Fruit fly (Drosophila melanogaster) whole organism, adult: ENCODE results near the gene CG2839.

Experiments
- CG11617 ChIP-seq: fragments of 200-800 bp; sonication (Bioruptor generic); optimal IDR thresholded peaks from 2 replicates; lab custom pipeline; 2017; ENCODE audit warnings: mild to moderate bottlenecking, missing biosample characterization, missing genetic modification reagents, missing genetic modification characterization
- CG12768 ChIP-seq: fragments of 200-800 bp; sonication (Bioruptor generic); optimal IDR thresholded peaks from 2 replicates; lab custom pipeline; 2017; ENCODE audit warnings: missing biosample characterization, missing genetic modification characterization, mild to moderate bottlenecking, moderate library complexity, missing genetic modification reagents
- CG14711 ChIP-seq: fragments of 200-800 bp; sonication (Bioruptor generic); optimal IDR thresholded peaks from 2 replicates; lab custom pipeline; 2018; ENCODE audit warnings: missing biosample characterization, mild to moderate bottlenecking, missing genetic modification characterization, moderate library complexity
- CG1620 ChIP-seq: fragments of 200-800 bp; sonication (Bioruptor generic); optimal IDR thresholded peaks from 2 replicates; lab custom pipeline; 2016; ENCODE audit warnings: missing biosample characterization, missing genetic modification characterization
- CG33017 ChIP-seq: fragments of 200-800 bp; sonication (Bioruptor generic); optimal IDR thresholded peaks from 2 replicates; lab custom pipeline; 2018; ENCODE audit warnings: missing biosample characterization, mild to moderate bottlenecking, missing genetic modification characterization, moderate library complexity
- CG5204 ChIP-seq: fragments of 200-800 bp; sonication (Bioruptor generic); optimal IDR thresholded peaks from 2 replicates; lab custom pipeline; 2016; ENCODE audit warnings: missing biosample characterization, missing genetic modification characterization
- CG7045 ChIP-seq: fragments of 200-800 bp; sonication (Bioruptor generic); optimal IDR thresholded peaks from 2 replicates; lab custom pipeline; 2017; ENCODE audit warnings: missing biosample characterization, mild to moderate bottlenecking, missing genetic modification characterization
- CG7101 ChIP-seq: fragments of 200-800 bp; sonication (Bioruptor generic); optimal IDR thresholded peaks from 2 replicates; lab custom pipeline; 2018; ENCODE audit warnings: missing biosample characterization, mild to moderate bottlenecking, missing genetic modification characterization, moderate library complexity
- Clk ChIP-seq: fragments of 200-800 bp; sonication (Bioruptor generic); optimal IDR thresholded peaks from 2 replicates; lab custom pipeline; 2017; ENCODE audit warnings: missing biosample characterization, missing genetic modification characterization
- Crg-1 ChIP-seq: fragments of 200-800 bp; sonication (Bioruptor generic); optimal IDR thresholded peaks from 2 replicates; lab custom pipeline; 2016; ENCODE audit warnings: missing biosample characterization, missing genetic modification characterization
- Hr96 ChIP-seq: fragments of 200-800 bp; sonication (Bioruptor generic); optimal IDR thresholded peaks from 2 replicates; lab custom pipeline; 2016; ENCODE audit warnings: missing biosample characterization, missing genetic modification characterization
- Mnt ChIP-seq: fragments of 200-800 bp; sonication (Bioruptor generic); optimal IDR thresholded peaks from 2 replicates; lab custom pipeline; 2016; ENCODE audit warnings: missing biosample characterization, mild to moderate bottlenecking, missing genetic modification characterization
- bab1 ChIP-seq: fragments of 200-800 bp; sonication (Bioruptor generic); optimal IDR thresholded peaks from 3 replicates; lab custom pipeline; 2019; ENCODE audit warnings: missing biosample characterization, mild to moderate bottlenecking, missing genetic modification characterization, moderate library complexity
- cic ChIP-seq: fragments of 200-800 bp; sonication (Bioruptor generic); optimal IDR thresholded peaks from 2 replicates; lab custom pipeline; 2017; ENCODE audit warnings: missing biosample characterization, mild to moderate bottlenecking, missing genetic modification characterization, moderate library complexity
- cnc ChIP-seq, 2 experiments: fragments of >200 bp; optimal IDR thresholded peaks; 2 replicates each; lab custom pipeline; 2017
- kay ChIP-seq: fragments of 200-800 bp; sonication (Bioruptor generic); peaks from one replicate; lab custom pipeline; 2016; ENCODE audit warnings: missing biosample characterization, missing genetic modification characterization, borderline replicate concordance
- ovo ChIP-seq: fragments of 200-800 bp; sonication (Bioruptor generic); optimal IDR thresholded peaks from 2 replicates; lab custom pipeline; 2016; ENCODE audit warnings: missing biosample characterization, missing genetic modification characterization
- pad ChIP-seq: fragments of 200-800 bp; sonication (Bioruptor generic); optimal IDR thresholded peaks from 3 replicates; lab custom pipeline; 2017; ENCODE audit warnings: missing biosample characterization, missing genetic modification characterization, mild to moderate bottlenecking, moderate library complexity, missing genetic modification reagents
- tj ChIP-seq: fragments of 200-800 bp; sonication (Bioruptor generic); optimal IDR thresholded peaks from 3 replicates; lab custom pipeline; 2017; ENCODE audit warnings: missing biosample characterization, mild to moderate bottlenecking, missing genetic modification characterization, moderate library complexity
- toe ChIP-seq: fragments of 200-800 bp; sonication (Bioruptor generic); optimal IDR thresholded peaks from 2 replicates; lab custom pipeline; 2016; ENCODE audit warnings: missing biosample characterization, missing genetic modification characterization

Gene CG2839

DNA sequence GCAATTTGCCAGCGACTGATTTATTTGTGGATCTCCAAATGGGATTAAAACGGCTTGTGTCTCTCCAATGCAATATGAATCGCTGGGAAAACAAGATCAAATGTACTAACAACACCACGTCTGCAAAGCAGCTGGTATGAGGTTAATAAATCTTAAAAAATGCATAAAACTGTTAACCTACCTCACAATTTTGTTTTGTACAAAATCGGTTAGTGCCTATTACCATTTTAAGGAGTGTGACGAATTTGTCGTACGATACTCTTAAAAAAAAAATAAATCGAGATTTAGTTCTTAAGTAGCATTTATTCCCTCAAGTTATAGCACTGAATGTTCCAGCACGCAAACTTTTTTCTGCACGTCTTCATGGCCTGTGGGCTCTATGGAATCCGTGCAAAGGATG, 1.1 kb upstream of the CG2839 start, which contains the start of gene lectin-21Ca:
Gene lectin-21Ca, plus strand, starts transcription at position 301 of the 400 bp plus-strand sequence.
- TF ChIP-seq tj (GFP tag; lab: Kevin White, UChicago) (no peak), CG12768 (GFP tag; lab: Kevin White, UChicago) (no peak), CG1620 (GFP tag; lab: Kevin White, UChicago) (no peak), Hr96 (no peak), Mnt (no peak), CG7101 (no peak), Crg-1 (GFP tag; lab: Kevin White, UChicago) (no peak), CG14711 (tag; lab: Kevin White, UChicago) (no peak), cnc (optimal IDR thresholded peaks at IDR 0.05; lab: Kevin White, UChicago) (no peak), CG11617 (GFP tag; lab: Kevin White, UChicago) (no peak), kay (GFP tag; lab: Kevin White, UChicago) (no peak), CG5204 (GFP tag; lab: Kevin White, UChicago) (no peak), pad (GFP tag; lab: Kevin White, UChicago) (no peak), cic (no peak), ovo (GFP tag; lab: Kevin White, UChicago) (no peak)

DNA sequence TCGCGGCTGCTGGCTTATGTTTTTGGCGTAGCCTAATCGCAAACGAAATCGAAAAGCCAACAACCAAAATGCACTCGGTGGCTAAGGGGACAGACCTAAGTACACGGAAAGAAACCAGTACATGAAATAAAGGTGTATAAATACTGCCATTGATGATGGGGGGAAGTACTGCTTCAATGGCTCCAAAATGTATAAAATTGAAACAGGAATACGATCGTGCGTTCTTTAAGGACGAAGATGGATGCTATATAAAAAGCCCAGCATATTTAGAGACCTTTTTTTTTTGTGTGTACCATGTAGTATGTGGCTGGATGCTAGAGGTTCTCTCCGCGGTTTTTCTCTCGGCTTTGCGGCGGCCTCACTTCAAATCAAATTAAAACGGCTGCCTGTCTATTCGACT, 4.7 kb downstream of the CG2839 start:
- TF ChIP-seq bab1 (GFP tag; lab: Kevin White, UChicago) (no peak), Clk (GFP tag; lab: Kevin White, UChicago) (no peak), CG7045 (GFP tag; lab: Kevin White, UChicago) (no peak), Mnt (no peak), toe (GFP tag; lab: Kevin White, UChicago) (no peak), Hr96 (no peak), tj (GFP tag; lab: Kevin White, UChicago) (no peak), CG12768 (GFP tag; lab: Kevin White, UChicago) (no peak), CG14711 (tag; lab: Kevin White, UChicago) (no peak), CG11617 (GFP tag; lab: Kevin White, UChicago) (no peak)

DNA sequence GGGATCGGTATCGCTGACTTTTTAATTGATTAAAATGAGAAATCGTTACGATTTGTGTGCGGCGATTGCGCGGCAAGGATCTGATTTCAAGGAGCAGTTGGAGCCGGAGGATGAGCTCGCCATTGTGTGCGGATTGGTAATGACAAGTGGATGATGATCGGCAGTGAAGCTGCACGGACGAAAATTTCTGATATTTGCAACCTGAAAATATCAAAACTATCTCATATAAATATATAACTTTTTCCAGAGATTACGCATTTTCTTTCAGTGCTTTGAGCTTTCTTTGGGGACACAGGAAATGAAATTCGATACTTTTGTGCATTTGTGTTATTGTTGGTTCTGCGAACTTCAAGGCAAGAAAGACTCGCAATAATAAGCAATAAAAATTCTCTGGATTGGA, 7.7 kb downstream of the CG2839 start:
- TF ChIP-seq tj (GFP tag; lab: Kevin White, UChicago): no peak
- TF ChIP-seq cic: no peak
- no peak for TF ChIP-seq cnc (optimal IDR thresholded peaks at IDR 0.05; lab: Kevin White, UChicago)
- TF ChIP-seq ovo (GFP tag; lab: Kevin White, UChicago): no peak
- no peak for TF ChIP-seq pad (GFP tag; lab: Kevin White, UChicago)
- no peak for TF ChIP-seq CG33017 (tag; lab: Kevin White, UChicago)
- TF ChIP-seq Clk (GFP tag; lab: Kevin White, UChicago): no peak
- no peak for TF ChIP-seq CG7045 (GFP tag; lab: Kevin White, UChicago)
- no peak for TF ChIP-seq CG11617 (GFP tag; lab: Kevin White, UChicago)
- no peak for TF ChIP-seq Hr96
- TF ChIP-seq CG14711 (tag; lab: Kevin White, UChicago): no peak
- TF ChIP-seq CG5204 (GFP tag; lab: Kevin White, UChicago): no peak
- no peak for TF ChIP-seq Crg-1 (GFP tag; lab: Kevin White, UChicago)
- TF ChIP-seq Mnt: no peak

DNA sequence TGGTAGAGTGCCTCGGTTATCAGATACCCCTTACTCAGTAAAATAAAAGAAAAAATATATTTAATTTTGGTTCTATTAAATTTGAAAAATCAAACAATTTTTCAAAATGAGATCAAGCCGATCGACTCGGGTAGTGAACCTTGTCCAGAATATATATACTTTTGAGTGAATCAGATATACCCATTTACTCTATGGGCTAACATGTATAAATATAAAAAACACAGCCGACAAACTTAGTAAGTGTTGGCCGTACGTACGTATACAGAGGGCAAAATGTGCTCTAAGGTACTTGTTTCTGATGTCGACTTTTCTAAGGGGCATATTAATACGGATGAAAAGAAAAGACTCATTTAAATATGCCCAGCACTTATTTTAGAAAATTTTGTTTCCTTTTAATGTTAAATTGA, 8.8 kb downstream of the CG2839 start:
- no peak for TF ChIP-seq CG5204 (GFP tag; lab: Kevin White, UChicago)
- TF ChIP-seq Mnt: no peak
- TF ChIP-seq bab1 (GFP tag; lab: Kevin White, UChicago): no peak
- no peak for TF ChIP-seq Hr96
- no peak for TF ChIP-seq cic
- TF ChIP-seq kay (GFP tag; lab: Kevin White, UChicago): no peak
- no peak for TF ChIP-seq cnc (optimal IDR thresholded peaks at IDR 0.05; lab: Kevin White, UChicago)
- TF ChIP-seq CG7101: no peak

DNA sequence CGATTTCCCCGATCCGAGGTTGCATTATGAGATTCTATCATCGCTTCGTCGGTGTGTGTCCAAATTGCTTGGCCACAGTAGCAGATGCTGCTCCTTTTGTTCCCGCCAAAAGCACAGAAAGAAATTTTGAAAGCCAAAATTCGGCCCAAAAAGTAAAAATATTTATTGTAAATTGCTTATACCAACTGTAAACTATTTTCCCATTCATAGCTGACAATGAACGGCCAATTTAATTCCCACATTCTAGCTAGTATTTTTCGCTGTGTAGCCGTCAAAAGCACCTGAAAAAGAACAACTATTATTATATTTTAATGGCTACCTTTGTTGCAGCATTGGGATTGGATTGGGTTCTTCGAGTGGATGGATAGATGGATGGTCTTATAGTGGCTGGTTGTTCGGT, 11.1 kb downstream of the CG2839 start:
- TF ChIP-seq ovo (GFP tag; lab: Kevin White, UChicago) (no peak), cnc (optimal IDR thresholded peaks at IDR 0.05; lab: Kevin White, UChicago) (no peak), CG11617 (GFP tag; lab: Kevin White, UChicago) (no peak), CG7045 (GFP tag; lab: Kevin White, UChicago) (no peak), kay (GFP tag; lab: Kevin White, UChicago) (no peak), tj (GFP tag; lab: Kevin White, UChicago) (no peak), toe (GFP tag; lab: Kevin White, UChicago) (no peak), bab1 (GFP tag; lab: Kevin White, UChicago) (no peak), CG14711 (tag; lab: Kevin White, UChicago) (no peak), CG12768 (GFP tag; lab: Kevin White, UChicago) (no peak), Crg-1 (GFP tag; lab: Kevin White, UChicago) (no peak), Hr96 (no peak), CG33017 (tag; lab: Kevin White, UChicago) (no peak)

DNA sequence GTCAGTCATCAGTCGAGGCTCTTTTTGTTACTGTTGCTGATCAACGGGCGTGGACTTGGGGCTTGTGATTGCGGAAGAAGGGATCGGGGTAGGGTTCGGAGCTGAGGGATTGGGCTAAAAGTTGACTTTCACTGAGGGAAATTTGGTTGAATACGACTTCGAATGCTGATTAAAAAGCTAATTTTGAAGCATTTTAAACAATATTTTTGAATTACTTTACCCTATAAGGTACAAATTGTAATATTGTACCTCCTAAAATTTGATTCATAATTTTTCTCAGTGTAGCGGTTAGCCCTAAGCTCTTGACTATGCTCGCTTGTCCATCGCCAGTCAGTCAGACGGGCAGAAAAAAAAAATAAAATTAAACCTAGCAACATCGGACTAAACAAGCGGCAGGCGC, 21.1 kb downstream of the CG2839 start:
- TF ChIP-seq Crg-1 (GFP tag; lab: Kevin White, UChicago): no peak
- no peak for TF ChIP-seq Mnt
- TF ChIP-seq CG5204 (GFP tag; lab: Kevin White, UChicago): no peak
- TF ChIP-seq CG33017 (tag; lab: Kevin White, UChicago): no peak
- no peak for TF ChIP-seq cic
- no peak for TF ChIP-seq CG7101
- no peak for TF ChIP-seq tj (GFP tag; lab: Kevin White, UChicago)
- TF ChIP-seq cnc (optimal IDR thresholded peaks at IDR 0.05; lab: Kevin White, UChicago): no peak
- no peak for TF ChIP-seq Clk (GFP tag; lab: Kevin White, UChicago)
- no peak for TF ChIP-seq CG14711 (tag; lab: Kevin White, UChicago)
- TF ChIP-seq kay (GFP tag; lab: Kevin White, UChicago): no peak
- no peak for TF ChIP-seq ovo (GFP tag; lab: Kevin White, UChicago)
